Worm (Caenorhabditis elegans) whole organism, L2 larva: ENCODE results near the gene pqn-79.
"Not testable (repeated sequence)": the region's sequence is repeated elsewhere in the genome, so short reads cannot be mapped to it uniquely, and the experiment has no call there.

Experiments
- C34F6.9 ChIP-seq: fragments of 150-350 bp; optimal IDR thresholded peaks from 2 replicates; lab custom pipeline; 2014; ENCODE audit warnings: missing biosample characterization, missing genetic modification characterization
- R02D3.7 ChIP-seq: fragments of 150-350 bp; optimal IDR thresholded peaks from 2 replicates; lab custom pipeline; 2014; ENCODE audit warnings: missing biosample characterization, missing genetic modification characterization
- ZK546.5 ChIP-seq: sonication (generic microtip); optimal IDR thresholded peaks from 2 replicates; lab custom pipeline; 2017; ENCODE audit warnings: missing biosample characterization, missing genetic modification characterization
- alr-1 ChIP-seq: fragments of 150-350 bp; optimal IDR thresholded peaks from 2 replicates; lab custom pipeline; 2014; ENCODE audit warnings: missing biosample characterization, missing genetic modification characterization
- ama-1 ChIP-seq: fragments of 150-350 bp; optimal IDR thresholded peaks from 2 replicates; lab custom pipeline; 2018; ENCODE audit warnings: inconsistent platforms
- ceh-16 ChIP-seq: fragments of 150-350 bp; optimal IDR thresholded peaks from 2 replicates; lab custom pipeline; 2014; ENCODE audit warnings: missing biosample characterization, missing genetic modification characterization
- dmd-4 ChIP-seq: sonication (generic microtip); optimal IDR thresholded peaks from 2 replicates; lab custom pipeline; 2017; ENCODE audit warnings: missing biosample characterization, missing genetic modification characterization
- elt-3 ChIP-seq: sonication (generic microtip); optimal IDR thresholded peaks from 2 replicates; lab custom pipeline; 2017; ENCODE audit warnings: missing biosample characterization, missing genetic modification characterization
- fos-1 ChIP-seq: fragments of 150-350 bp; optimal IDR thresholded peaks from 2 replicates; lab custom pipeline; 2014; ENCODE audit warnings: missing biosample characterization, missing genetic modification characterization
- gmeb-1 ChIP-seq: fragments of 150-350 bp; optimal IDR thresholded peaks from 2 replicates; lab custom pipeline; 2014; ENCODE audit warnings: missing biosample characterization, missing genetic modification characterization
- lin-39 ChIP-seq: fragments of 150-350 bp; optimal IDR thresholded peaks from 2 replicates; lab custom pipeline; 2014; ENCODE audit warnings: missing biosample characterization, missing genetic modification reagents, missing genetic modification characterization
- lsy-2 ChIP-seq, 2 experiments: fragments of 150-350 bp in 1 of 2; sonication (generic microtip) in 1 of 2; optimal IDR thresholded peaks; 2 replicates each; lab custom pipeline; 2014 to 2017; ENCODE audit warnings: missing biosample characterization in 2 of 2, missing genetic modification characterization in 2 of 2
- mbf-1 ChIP-seq: sonication (generic microtip); optimal IDR thresholded peaks from 2 replicates; lab custom pipeline; 2017; ENCODE audit warnings: missing biosample characterization, missing genetic modification characterization
- mdl-1 ChIP-seq, 2 experiments: fragments of 150-350 bp in 1 of 2; sonication (generic microtip) in 1 of 2; optimal IDR thresholded peaks; 2 replicates each; lab custom pipeline; 2017; ENCODE audit warnings: missing biosample characterization in 2 of 2, missing genetic modification characterization in 2 of 2
- nhr-10 ChIP-seq: sonication (generic microtip); optimal IDR thresholded peaks from 2 replicates; lab custom pipeline; 2017; ENCODE audit warnings: missing biosample characterization, missing genetic modification characterization
- nhr-12 ChIP-seq: fragments of 150-350 bp; optimal IDR thresholded peaks from 2 replicates; lab custom pipeline; 2014; ENCODE audit warnings: missing biosample characterization, missing genetic modification characterization
- nhr-129 ChIP-seq: fragments of 150-350 bp; optimal IDR thresholded peaks from 2 replicates; lab custom pipeline; 2014; ENCODE audit warnings: missing biosample characterization, missing genetic modification characterization
- nhr-23 ChIP-seq: fragments of 150-350 bp; optimal IDR thresholded peaks from 2 replicates; lab custom pipeline; 2014; ENCODE audit warnings: missing biosample characterization, missing genetic modification reagents, missing genetic modification characterization
- nhr-25 ChIP-seq: fragments of 150-350 bp; sonication (generic microtip); optimal IDR thresholded peaks from 3 replicates; lab custom pipeline; 2014; ENCODE audit warnings: missing biosample characterization, missing genetic modification characterization
- nhr-6 ChIP-seq: fragments of 150-350 bp; optimal IDR thresholded peaks from 2 replicates; lab custom pipeline; 2014; ENCODE audit warnings: missing biosample characterization, missing genetic modification characterization
- nhr-77 ChIP-seq: fragments of 150-350 bp; optimal IDR thresholded peaks from 2 replicates; lab custom pipeline; 2014; ENCODE audit warnings: missing biosample characterization, missing genetic modification characterization
- peb-1 ChIP-seq: fragments of 150-350 bp; optimal IDR thresholded peaks from 2 replicates; lab custom pipeline; 2014; ENCODE audit warnings: missing biosample characterization, missing genetic modification characterization
- sem-4 ChIP-seq: fragments of 150-350 bp; optimal IDR thresholded peaks from 2 replicates; lab custom pipeline; 2014; ENCODE audit warnings: missing biosample characterization, missing genetic modification reagents, missing genetic modification characterization
- skn-1 ChIP-seq: sonication (generic microtip); optimal IDR thresholded peaks from 2 replicates; lab custom pipeline; 2017; ENCODE audit warnings: missing biosample characterization, missing genetic modification characterization
- sma-9 ChIP-seq, 2 experiments: fragments of 150-350 bp in 1 of 2; sonication (generic microtip) in 1 of 2; optimal IDR thresholded peaks; 2 replicates each; lab custom pipeline; 2014 to 2016; ENCODE audit warnings: missing genetic modification characterization in 2 of 2, mild to moderate bottlenecking in 1 of 2, missing biosample characterization in 1 of 2, missing compliant biosample characterization in 1 of 2, missing genetic modification reagents in 1 of 2, moderate library complexity in 1 of 2
- snpc-4 ChIP-seq: fragments of 150-350 bp; optimal IDR thresholded peaks from 2 replicates; lab custom pipeline; 2014; ENCODE audit warnings: missing biosample characterization, missing genetic modification characterization
- unc-62 ChIP-seq: fragments of 150-350 bp; optimal IDR thresholded peaks from 2 replicates; lab custom pipeline; 2014; ENCODE audit warnings: missing biosample characterization, missing genetic modification reagents, missing genetic modification characterization
- zag-1 ChIP-seq: fragments of 150-350 bp; optimal IDR thresholded peaks from 2 replicates; lab custom pipeline; 2014; ENCODE audit warnings: missing biosample characterization, missing genetic modification characterization
- ztf-11 ChIP-seq: sonication (generic microtip); optimal IDR thresholded peaks from 2 replicates; lab custom pipeline; 2017; ENCODE audit warnings: missing biosample characterization, missing genetic modification characterization
- ztf-4 ChIP-seq: fragments of 150-350 bp; optimal IDR thresholded peaks from 2 replicates; lab custom pipeline; 2014; ENCODE audit warnings: missing biosample characterization, missing genetic modification characterization

pqn-79 gene

ce11 chrIV:15617667-15618066 lies 22.3 kb downstream of the pqn-79 start:
- TF ChIP-seq dmd-4 (tag; lab: Kevin White, UChicago), result no peak
- TF ChIP-seq nhr-25 (tag; lab: Kevin White, UChicago), result peak; percentile 45
- peak; percentile 7 for TF ChIP-seq gmeb-1 (tag; lab: Kevin White, UChicago)
- TF ChIP-seq zag-1 (tag; lab: Kevin White, UChicago), result no peak
- TF ChIP-seq, all 48 proteins: peak for 2

ce11 chrIV:15631217-15631616 lies 35.8 kb downstream of the pqn-79 start, which contains the start of gene Y105C5A.9:
TSS of gene Y105C5A.9 (plus strand) at chrIV:15631517.
- TF ChIP-seq nhr-10 (tag; lab: Kevin White, UChicago) (no peak), mdl-1 (tag; optimal IDR thresholded peaks at IDR 0.05; lab: Kevin White, UChicago) (no peak), elt-3 (tag; lab: Kevin White, UChicago) (no peak), unc-62 (no peak), ceh-16 (tag; lab: Kevin White, UChicago) (no peak), ZK546.5 (tag; lab: Kevin White, UChicago) (no peak), nhr-129 (no peak), nhr-12 (no peak), fos-1 (tag; lab: Kevin White, UChicago) (no peak), peb-1 (tag; lab: Kevin White, UChicago) (no peak), nhr-23 (tag; lab: Kevin White, UChicago) (no peak), nhr-6 (tag; lab: Kevin White, UChicago) (no peak), zag-1 (tag; lab: Kevin White, UChicago) (no peak)

ce11 chrIV:15634240-15634789 lies 38.9 kb downstream of the pqn-79 start, which contains the start of gene Y105C5A.1274:
TSS of gene Y105C5A.1274 (plus strand) at chrIV:15634739.
- not testable (repeated sequence) for TF ChIP-seq nhr-10 (tag; lab: Kevin White, UChicago); ceh-16 (tag; lab: Kevin White, UChicago); nhr-12

ce11 chrIV:15635462-15635861 lies 40.1 kb downstream of the pqn-79 start, which contains the start of gene Y105C5A.10:
TSS of gene Y105C5A.10 (plus strand) at chrIV:15635762.
- not testable (repeated sequence) for TF ChIP-seq ZK546.5 (tag; lab: Kevin White, UChicago); nhr-129; nhr-12

ce11 chrIV:15639223-15639622 lies 43.9 kb downstream of the pqn-79 start:
- TF ChIP-seq C34F6.9, result no peak
- no peak for TF ChIP-seq snpc-4
- no peak for TF ChIP-seq ztf-4 (tag; lab: Kevin White, UChicago)
- TF ChIP-seq lsy-2 (tag; optimal IDR thresholded peaks at IDR 0.05; lab: Kevin White, UChicago), result no peak
- no peak for TF ChIP-seq sem-4
- TF ChIP-seq R02D3.7, result no peak
- TF ChIP-seq nhr-12, result no peak
- no peak for TF ChIP-seq nhr-23 (tag; lab: Kevin White, UChicago)
- no peak for TF ChIP-seq lin-39 (tag; lab: Kevin White, UChicago)
- TF ChIP-seq skn-1 (tag; lab: Kevin White, UChicago), result no peak
- TF ChIP-seq nhr-129, result no peak
- TF ChIP-seq mdl-1 (tag; optimal IDR thresholded peaks at IDR 0.05; lab: Kevin White, UChicago), result no peak
- no peak for TF ChIP-seq alr-1 (tag; lab: Kevin White, UChicago)
- TF ChIP-seq sma-9 (GFP tag; optimal IDR thresholded peaks at IDR 0.05; lab: Kevin White, UChicago), result no peak
- TF ChIP-seq sma-9 (tag; optimal IDR thresholded peaks at IDR 0.05; lab: Kevin White, UChicago), result no peak
- no peak for TF ChIP-seq dmd-4 (tag; lab: Kevin White, UChicago)

- TF ChIP-seq nhr-77 (tag; lab: Kevin White, UChicago), result no peak
- TF ChIP-seq ama-1 (lab: Kevin White, UChicago), result no peak
- no peak for TF ChIP-seq ztf-11 (tag; lab: Kevin White, UChicago)
- peak; percentile 7 for TF ChIP-seq sma-9 (GFP tag; optimal IDR thresholded peaks at IDR 0.05; lab: Kevin White, UChicago)
- TF ChIP-seq sma-9 (tag; optimal IDR thresholded peaks at IDR 0.05; lab: Kevin White, UChicago), result no peak
- peak; percentile 94 for TF ChIP-seq fos-1 (tag; lab: Kevin White, UChicago)
These were observed 45.5 kb downstream of the pqn-79 start, which contains the start of gene Y105C5A.13 for ce11 chrIV:15640852-15641251. TSS of gene Y105C5A.13 (plus strand) at chrIV:15641231.

- not testable (repeated sequence) for TF ChIP-seq ZK546.5, mbf-1, lin-39 (tag; lab: Kevin White, UChicago)
These were observed 46.3 kb downstream of the pqn-79 start, which contains the start of gene Y105C5A.12 for ce11 chrIV:15641699-15642098. TSS of gene Y105C5A.12 (minus strand) at chrIV:15641799.
